Worm (Caenorhabditis elegans) whole organism, L2 larva: ENCODE results near the gene gcc-2.

Source experiments
- C34F6.9 ChIP-seq: fragments of 150-350 bp; optimal IDR thresholded peaks from 2 replicates; lab custom pipeline; 2014; ENCODE audit warnings: missing biosample characterization, missing genetic modification characterization
- F13H6.1 ChIP-seq: sonication (generic microtip); optimal IDR thresholded peaks from 2 replicates; lab custom pipeline; 2016; ENCODE audit warnings: missing genetic modification characterization, missing compliant biosample characterization
- ZK546.5 ChIP-seq: sonication (generic microtip); optimal IDR thresholded peaks from 2 replicates; lab custom pipeline; 2017; ENCODE audit warnings: missing biosample characterization, missing genetic modification characterization
- alr-1 ChIP-seq: fragments of 150-350 bp; optimal IDR thresholded peaks from 2 replicates; lab custom pipeline; 2014; ENCODE audit warnings: missing biosample characterization, missing genetic modification characterization
- aly-2 ChIP-seq: fragments of 150-350 bp; optimal IDR thresholded peaks from 2 replicates; lab custom pipeline; 2014; ENCODE audit warnings: missing biosample characterization, missing genetic modification characterization
- ama-1 ChIP-seq: fragments of 150-350 bp; optimal IDR thresholded peaks from 2 replicates; lab custom pipeline; 2018; ENCODE audit warnings: inconsistent platforms
- blmp-1 ChIP-seq: sonication (generic microtip); optimal IDR thresholded peaks from 2 replicates; lab custom pipeline; 2017; ENCODE audit warnings: missing genetic modification characterization, mild to moderate bottlenecking, missing compliant biosample characterization, antibody characterized with exemption, moderate library complexity; ENCODE audit not compliant: insufficient read depth
- ceh-16 ChIP-seq: fragments of 150-350 bp; optimal IDR thresholded peaks from 2 replicates; lab custom pipeline; 2014; ENCODE audit warnings: missing biosample characterization, missing genetic modification characterization
- ceh-82 ChIP-seq: fragments of 150-350 bp; optimal IDR thresholded peaks from 2 replicates; lab custom pipeline; 2014; ENCODE audit warnings: missing biosample characterization, missing genetic modification characterization
- elt-3 ChIP-seq: sonication (generic microtip); optimal IDR thresholded peaks from 2 replicates; lab custom pipeline; 2017; ENCODE audit warnings: missing biosample characterization, missing genetic modification characterization
- gmeb-1 ChIP-seq: fragments of 150-350 bp; optimal IDR thresholded peaks from 2 replicates; lab custom pipeline; 2014; ENCODE audit warnings: missing biosample characterization, missing genetic modification characterization
- lin-11 ChIP-seq: fragments of 150-350 bp; sonication (generic microtip); optimal IDR thresholded peaks from 2 replicates; lab custom pipeline; 2014; ENCODE audit warnings: missing biosample characterization, missing genetic modification characterization, inconsistent platforms, mixed read lengths
- lsy-2 ChIP-seq, 2 experiments: fragments of 150-350 bp in 1 of 2; sonication (generic microtip) in 1 of 2; optimal IDR thresholded peaks; 2 replicates each; lab custom pipeline; 2014 to 2017; ENCODE audit warnings: missing biosample characterization in 2 of 2, missing genetic modification characterization in 2 of 2
- mab-5 ChIP-seq: fragments of 150-350 bp; optimal IDR thresholded peaks from 2 replicates; lab custom pipeline; 2014; ENCODE audit warnings: missing biosample characterization, missing genetic modification characterization
- mbf-1 ChIP-seq: sonication (generic microtip); optimal IDR thresholded peaks from 2 replicates; lab custom pipeline; 2017; ENCODE audit warnings: missing biosample characterization, missing genetic modification characterization
- mdl-1 ChIP-seq, 2 experiments: fragments of 150-350 bp in 1 of 2; sonication (generic microtip) in 1 of 2; optimal IDR thresholded peaks; 2 replicates each; lab custom pipeline; 2017; ENCODE audit warnings: missing biosample characterization in 2 of 2, missing genetic modification characterization in 2 of 2
- nhr-11 ChIP-seq: fragments of 150-350 bp; optimal IDR thresholded peaks from 2 replicates; lab custom pipeline; 2014; ENCODE audit warnings: missing biosample characterization, missing genetic modification characterization
- nhr-12 ChIP-seq: fragments of 150-350 bp; optimal IDR thresholded peaks from 2 replicates; lab custom pipeline; 2014; ENCODE audit warnings: missing biosample characterization, missing genetic modification characterization
- nhr-129 ChIP-seq: fragments of 150-350 bp; optimal IDR thresholded peaks from 2 replicates; lab custom pipeline; 2014; ENCODE audit warnings: missing biosample characterization, missing genetic modification characterization
- nhr-23 ChIP-seq: fragments of 150-350 bp; optimal IDR thresholded peaks from 2 replicates; lab custom pipeline; 2014; ENCODE audit warnings: missing biosample characterization, missing genetic modification reagents, missing genetic modification characterization
- nhr-25 ChIP-seq: fragments of 150-350 bp; sonication (generic microtip); optimal IDR thresholded peaks from 3 replicates; lab custom pipeline; 2014; ENCODE audit warnings: missing biosample characterization, missing genetic modification characterization
- nhr-77 ChIP-seq: fragments of 150-350 bp; optimal IDR thresholded peaks from 2 replicates; lab custom pipeline; 2014; ENCODE audit warnings: missing biosample characterization, missing genetic modification characterization
- skn-1 ChIP-seq: sonication (generic microtip); optimal IDR thresholded peaks from 2 replicates; lab custom pipeline; 2017; ENCODE audit warnings: missing biosample characterization, missing genetic modification characterization
- sma-9 ChIP-seq, 2 experiments: fragments of 150-350 bp in 1 of 2; sonication (generic microtip) in 1 of 2; optimal IDR thresholded peaks; 2 replicates each; lab custom pipeline; 2014 to 2016; ENCODE audit warnings: missing genetic modification characterization in 2 of 2, mild to moderate bottlenecking in 1 of 2, missing biosample characterization in 1 of 2, missing compliant biosample characterization in 1 of 2, missing genetic modification reagents in 1 of 2, moderate library complexity in 1 of 2
- snpc-4 ChIP-seq: fragments of 150-350 bp; optimal IDR thresholded peaks from 2 replicates; lab custom pipeline; 2014; ENCODE audit warnings: missing biosample characterization, missing genetic modification characterization
- unc-39 ChIP-seq: fragments of 150-350 bp; optimal IDR thresholded peaks from 2 replicates; lab custom pipeline; 2014; ENCODE audit warnings: missing biosample characterization, missing genetic modification characterization
- unc-62 ChIP-seq: fragments of 150-350 bp; optimal IDR thresholded peaks from 2 replicates; lab custom pipeline; 2014; ENCODE audit warnings: missing biosample characterization, missing genetic modification reagents, missing genetic modification characterization
- zag-1 ChIP-seq: fragments of 150-350 bp; optimal IDR thresholded peaks from 2 replicates; lab custom pipeline; 2014; ENCODE audit warnings: missing biosample characterization, missing genetic modification characterization
- ztf-1 ChIP-seq: fragments of 200-800 bp; sonication (Bioruptor generic); conservative IDR thresholded peaks from 2 replicates; pipeline ENCODE4 v1.3.6; 2022; ENCODE audit warnings: missing genetic modification characterization, missing compliant biosample characterization
- ztf-4 ChIP-seq: fragments of 150-350 bp; optimal IDR thresholded peaks from 2 replicates; lab custom pipeline; 2014; ENCODE audit warnings: missing biosample characterization, missing genetic modification characterization

gcc-2 gene

DNA sequence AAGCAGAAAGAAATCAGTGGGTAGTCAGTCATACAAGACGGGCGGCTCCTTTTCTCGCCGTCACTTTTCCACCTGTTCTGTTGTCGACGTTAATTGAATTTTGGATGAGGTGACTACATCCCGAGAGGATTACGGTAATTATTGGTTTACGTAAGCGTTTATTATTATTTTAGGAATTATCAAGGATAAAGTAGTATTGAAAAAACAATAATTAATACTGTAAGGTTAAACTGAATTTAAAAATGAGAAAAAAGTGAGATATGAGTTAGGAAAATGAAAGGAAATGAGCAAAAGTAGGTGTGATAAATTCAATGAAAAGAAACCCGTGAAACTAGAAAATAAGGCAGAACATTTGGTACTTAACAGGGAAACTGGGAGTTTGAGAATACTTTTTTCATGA is 23.0 kb downstream of the gcc-2 start, which contains the start of gene hlh-4:
Gene hlh-4, minus strand, starts transcription at position 101 of the 400 bp plus-strand sequence.
- TF ChIP-seq snpc-4 (tag; lab: Kevin White, UChicago) (no peak), ama-1 (lab: Kevin White, UChicago) (no peak), unc-62 (GFP tag; lab: Kevin White, UChicago) (no peak), elt-3 (tag; lab: Kevin White, UChicago) (no peak), mbf-1 (tag; lab: Kevin White, UChicago) (no peak), ztf-1 (GFP tag; lab: Robert Waterston, UW) (no peak)

DNA sequence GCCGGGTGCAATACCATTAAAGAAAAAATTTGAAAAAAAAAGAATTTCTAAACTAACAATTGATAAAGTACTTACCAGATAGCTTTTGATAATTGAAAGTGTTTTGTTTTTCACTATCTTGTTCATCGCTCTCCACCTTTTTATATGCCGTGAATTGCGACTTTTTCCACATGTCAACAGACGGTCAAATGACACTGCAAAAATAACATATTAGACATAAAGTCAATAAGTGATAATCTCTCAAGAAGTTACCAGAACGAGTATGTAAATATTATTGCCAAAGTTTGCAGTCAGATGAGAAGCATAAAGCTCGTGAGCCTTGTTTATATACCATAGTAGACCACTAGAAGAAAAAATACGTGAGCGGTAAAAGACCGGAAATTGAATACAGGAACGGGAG is 26.1 kb downstream of the gcc-2 start, which contains the start of gene dao-6:
Gene dao-6, minus strand, starts transcription at position 345 of the 400 bp plus-strand sequence.
- TF ChIP-seq ZK546.5 (tag; lab: Kevin White, UChicago) (no peak), nhr-129 (tag; lab: Kevin White, UChicago) (peak; percentile 42)

DNA sequence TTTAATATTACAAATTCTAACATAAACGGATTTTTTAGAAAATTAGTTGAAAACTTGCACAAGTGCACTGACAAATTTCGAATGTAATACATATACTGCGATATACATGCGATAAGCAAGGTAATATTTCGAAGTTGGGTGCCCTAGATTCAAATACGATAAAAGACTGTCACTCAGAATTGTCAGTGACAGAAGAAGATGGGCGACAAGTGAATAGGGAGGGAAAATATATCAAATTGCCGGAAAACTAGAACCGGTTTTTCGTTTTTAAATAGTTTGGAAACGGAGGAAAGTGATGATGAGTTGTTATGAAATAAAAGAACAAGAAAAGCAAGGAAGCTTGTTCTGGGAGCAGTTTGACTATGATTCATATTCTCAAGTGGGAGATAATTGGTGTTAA is 27.9 kb downstream of the gcc-2 start:
- TF ChIP-seq ceh-82 (tag; lab: Kevin White, UChicago): no peak
- TF ChIP-seq nhr-12 (tag; lab: Kevin White, UChicago): no peak
- no peak for TF ChIP-seq alr-1 (tag; lab: Kevin White, UChicago)
- TF ChIP-seq blmp-1: no peak
- TF ChIP-seq ztf-4 (tag; lab: Kevin White, UChicago): no peak
- TF ChIP-seq mbf-1 (tag; lab: Kevin White, UChicago): no peak
- no peak for TF ChIP-seq unc-39 (tag; lab: Kevin White, UChicago)
- TF ChIP-seq F13H6.1: no peak
- no peak for TF ChIP-seq snpc-4 (tag; lab: Kevin White, UChicago)
- TF ChIP-seq nhr-129 (tag; lab: Kevin White, UChicago): no peak
- no peak for TF ChIP-seq skn-1 (tag; lab: Kevin White, UChicago)
- no peak for TF ChIP-seq gmeb-1
- no peak for TF ChIP-seq nhr-25
- TF ChIP-seq mab-5 (tag; lab: Kevin White, UChicago): no peak
- no peak for TF ChIP-seq unc-62 (GFP tag; lab: Kevin White, UChicago)
- TF ChIP-seq nhr-11 (tag; lab: Kevin White, UChicago): no peak
- TF ChIP-seq aly-2 (tag; lab: Kevin White, UChicago): no peak
- TF ChIP-seq, all 48 proteins: peak for 0

DNA sequence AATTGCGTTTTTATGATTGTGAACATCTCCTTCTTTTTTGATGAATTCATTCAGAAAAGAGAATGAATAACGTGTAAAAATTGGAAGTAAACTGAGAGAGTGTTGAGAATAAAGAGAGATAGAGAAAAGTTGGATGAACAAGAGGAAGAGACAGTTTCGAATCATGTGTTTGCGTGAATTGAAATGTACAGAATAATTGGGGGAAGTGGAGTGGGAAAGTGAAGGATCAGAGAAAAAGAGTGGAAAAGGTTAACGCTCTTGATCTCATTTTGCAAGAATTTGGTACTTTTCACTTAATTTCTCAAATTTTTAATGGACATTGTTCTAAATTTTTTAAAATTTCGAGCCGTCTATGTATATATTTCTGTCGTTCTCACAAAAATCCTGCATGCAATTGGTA is 28.6 kb downstream of the gcc-2 start:
- no peak for TF ChIP-seq nhr-23 (tag; lab: Kevin White, UChicago)
- TF ChIP-seq nhr-129 (tag; lab: Kevin White, UChicago): peak; percentile 19

DNA sequence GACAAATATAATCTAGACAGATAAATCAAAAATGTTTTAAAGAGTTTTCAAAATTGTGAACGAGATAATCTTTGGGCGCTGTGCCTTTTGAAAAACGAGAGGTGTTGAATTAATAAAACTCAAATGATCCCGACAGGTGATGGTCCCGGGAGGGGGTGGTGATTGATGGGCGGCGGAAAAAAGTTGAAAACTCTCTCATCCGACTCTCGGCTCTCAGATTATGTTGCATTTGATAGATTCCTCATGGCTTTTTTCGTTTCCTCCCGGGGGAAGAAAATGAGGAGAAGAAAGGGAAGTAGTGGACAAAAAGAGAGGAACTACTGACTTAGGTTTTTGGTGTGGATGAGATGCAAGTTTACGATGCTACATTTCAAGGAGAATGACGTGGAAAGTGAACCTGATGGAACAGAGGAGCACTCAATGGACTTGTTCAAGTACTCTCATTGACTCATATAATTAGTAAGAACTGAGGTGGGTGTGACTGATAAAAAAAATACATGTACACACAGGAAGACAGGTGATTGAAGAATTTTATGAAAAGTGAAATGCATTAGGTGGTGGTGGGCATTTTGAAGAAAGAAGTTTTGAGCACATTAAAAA is 30.5 kb downstream of the gcc-2 start:
- TF ChIP-seq C34F6.9 (tag; lab: Kevin White, UChicago) (peak; percentile 8), mab-5 (tag; lab: Kevin White, UChicago) (peak; percentile 45), zag-1 (tag; lab: Kevin White, UChicago) (peak; percentile 40), lsy-2 (tag; optimal IDR thresholded peaks at IDR 0.05; lab: Kevin White, UChicago) (peak in 1 of 2 experiments; percentile 44), lin-11 (tag; lab: Kevin White, UChicago) (no peak)

DNA sequence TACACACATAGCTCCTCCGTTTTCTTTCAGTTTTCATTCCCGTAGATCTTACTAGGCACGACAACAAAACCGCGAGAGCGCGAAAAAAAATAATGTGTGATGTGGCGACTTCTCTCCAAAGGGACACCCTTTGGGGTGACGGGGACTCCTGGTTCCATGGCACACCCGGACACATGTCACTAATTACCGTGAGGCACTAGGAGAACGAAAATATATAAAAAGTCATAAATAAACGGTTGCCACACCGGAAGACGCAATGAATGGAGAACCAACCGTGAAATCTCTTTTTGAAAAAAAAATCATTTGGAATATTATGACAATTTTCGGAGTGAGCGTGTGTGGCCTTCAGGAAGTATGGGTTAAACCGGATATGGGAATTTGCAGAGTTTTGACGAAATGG is 31.5 kb downstream of the gcc-2 start:
- TF ChIP-seq lin-11 (tag; lab: Kevin White, UChicago) (no peak), sma-9 (GFP tag; optimal IDR thresholded peaks at IDR 0.05; lab: Kevin White, UChicago) (no peak), sma-9 (tag; optimal IDR thresholded peaks at IDR 0.05; lab: Kevin White, UChicago) (no peak), nhr-77 (no peak), aly-2 (tag; lab: Kevin White, UChicago) (no peak), gmeb-1 (no peak)

DNA sequence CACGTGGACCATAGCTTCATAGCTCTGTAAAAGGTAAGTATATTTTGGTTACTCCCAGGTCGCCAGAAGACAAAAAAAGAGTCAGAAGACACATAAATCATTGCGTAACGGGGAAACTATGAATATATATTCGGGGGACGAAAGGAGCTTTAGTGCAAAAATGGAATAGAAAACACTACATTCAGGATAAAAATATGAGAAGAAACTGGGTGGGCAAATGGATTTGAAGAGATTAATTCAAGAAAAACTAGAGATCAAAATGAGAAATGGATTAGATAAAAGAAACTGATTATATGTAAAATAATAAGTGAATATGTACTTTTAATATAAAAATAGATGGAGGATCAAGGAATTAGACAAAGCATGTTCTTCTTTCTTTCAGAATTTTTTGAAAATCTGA is 34.5 kb downstream of the gcc-2 start, which contains the start of gene C07A9.12:
Gene C07A9.12, minus strand, starts transcription at position 101 of the 400 bp plus-strand sequence.
- TF ChIP-seq C34F6.9 (tag; lab: Kevin White, UChicago) (no peak), nhr-25 (no peak), ceh-82 (tag; lab: Kevin White, UChicago) (no peak), sma-9 (GFP tag; optimal IDR thresholded peaks at IDR 0.05; lab: Kevin White, UChicago) (no peak), sma-9 (tag; optimal IDR thresholded peaks at IDR 0.05; lab: Kevin White, UChicago) (no peak), mdl-1 (tag; optimal IDR thresholded peaks at IDR 0.05; lab: Kevin White, UChicago) (no peak), ceh-16 (tag; lab: Kevin White, UChicago) (no peak)
